Fruit fly (Drosophila melanogaster) whole organism, prepupa: ENCODE measurements around the gene CG16820.
A peak's percentile ranks its signal among the peaks of the same experiment; 100 is the strongest.

Source experiments
- Blimp-1 ChIP-seq: fragments of 200-800 bp; sonication (Bioruptor generic); optimal IDR thresholded peaks from 3 replicates; lab custom pipeline; 2017; ENCODE audit warnings: missing biosample characterization, missing genetic modification characterization, mild to moderate bottlenecking, moderate library complexity, missing genetic modification reagents
- CG10631 ChIP-seq: fragments of 200-800 bp; sonication (Bioruptor generic); optimal IDR thresholded peaks from 2 replicates; lab custom pipeline; 2016; ENCODE audit warnings: missing biosample characterization, missing genetic modification characterization
- CG10669 ChIP-seq: fragments of 200-800 bp; sonication (Bioruptor generic); optimal IDR thresholded peaks from 3 replicates; lab custom pipeline; 2018; ENCODE audit warnings: missing biosample characterization, mild to moderate bottlenecking, missing genetic modification characterization, moderate library complexity
- CG11294 ChIP-seq: fragments of 200-800 bp; sonication (Bioruptor generic); IDR thresholded peaks from 2 replicates; pipeline ENCODE4 v1.3.6; 2022; ENCODE audit warnings: missing biosample characterization, missing genetic modification characterization
- CG11762 ChIP-seq: fragments of 200-800 bp; sonication (Bioruptor generic); optimal IDR thresholded peaks from 3 replicates; lab custom pipeline; 2016; ENCODE audit warnings: missing biosample characterization, missing genetic modification characterization; ENCODE audit not compliant: insufficient read depth
- CG15336 ChIP-seq: fragments of 200-800 bp; sonication (Bioruptor generic); IDR thresholded peaks from 2 replicates; pipeline ENCODE4 v1.3.6; 2022; ENCODE audit warnings: missing biosample characterization, missing genetic modification characterization
- CG1621 ChIP-seq: fragments of 200-800 bp; sonication (Bioruptor generic); optimal IDR thresholded peaks from 3 replicates; lab custom pipeline; 2018; ENCODE audit warnings: missing biosample characterization, mild to moderate bottlenecking, missing genetic modification characterization
- CG16779 ChIP-seq: fragments of 200-800 bp; sonication (Bioruptor generic); optimal IDR thresholded peaks from 3 replicates; lab custom pipeline; 2017; ENCODE audit warnings: missing biosample characterization, mild to moderate bottlenecking, missing genetic modification characterization
- CG3032 ChIP-seq: fragments of 200-800 bp; optimal IDR thresholded peaks from 2 replicates; lab custom pipeline; 2019; ENCODE audit warnings: missing biosample characterization, mild to moderate bottlenecking, missing genetic modification characterization, moderate library complexity
- CG31627 ChIP-seq: fragments of 200-800 bp; sonication (Bioruptor generic); optimal IDR thresholded peaks from 3 replicates; lab custom pipeline; 2016; ENCODE audit warnings: missing biosample characterization, missing genetic modification characterization
- CG32006 ChIP-seq: fragments of 200-800 bp; sonication (Bioruptor generic); optimal IDR thresholded peaks from 3 replicates; lab custom pipeline; 2017; ENCODE audit warnings: missing biosample characterization, mild to moderate bottlenecking, missing genetic modification characterization
- CG3919 ChIP-seq: fragments of 200-800 bp; sonication (Bioruptor generic); optimal IDR thresholded peaks from 3 replicates; lab custom pipeline; 2016; ENCODE audit warnings: missing biosample characterization, missing genetic modification characterization
- CG6163 ChIP-seq: fragments of 200-800 bp; sonication (Bioruptor generic); IDR thresholded peaks from 3 replicates; pipeline ENCODE4 v1.3.6; 2022; ENCODE audit warnings: missing biosample characterization, missing genetic modification characterization
- CG6792 ChIP-seq: fragments of 200-800 bp; sonication (Bioruptor generic); optimal IDR thresholded peaks from 3 replicates; lab custom pipeline; 2016; ENCODE audit warnings: missing biosample characterization, missing genetic modification characterization
- CG6808 ChIP-seq: fragments of 200-800 bp; sonication (Bioruptor generic); optimal IDR thresholded peaks from 3 replicates; lab custom pipeline; 2017; ENCODE audit warnings: missing biosample characterization, missing genetic modification characterization, mild to moderate bottlenecking, moderate library complexity, missing genetic modification reagents
- CG6854 ChIP-seq: fragments of 200-800 bp; sonication (Bioruptor generic); optimal IDR thresholded peaks from 2 replicates; lab custom pipeline; 2017; ENCODE audit warnings: missing biosample characterization, mild to moderate bottlenecking, missing genetic modification characterization
- CG7368 ChIP-seq: fragments of 200-800 bp; sonication (Bioruptor generic); optimal IDR thresholded peaks from 3 replicates; lab custom pipeline; 2016; ENCODE audit warnings: missing biosample characterization, missing genetic modification characterization
- CG8119 ChIP-seq: fragments of 200-800 bp; sonication (Bioruptor generic); IDR thresholded peaks from 3 replicates; pipeline ENCODE4 v1.3.6; 2022; ENCODE audit warnings: missing biosample characterization, missing genetic modification characterization
- CG8319 ChIP-seq: fragments of 200-800 bp; sonication (Bioruptor generic); optimal IDR thresholded peaks from 3 replicates; lab custom pipeline; 2016; ENCODE audit warnings: missing biosample characterization, missing genetic modification characterization
- CG9139 ChIP-seq: fragments of 200-800 bp; sonication (Bioruptor generic); optimal IDR thresholded peaks from 3 replicates; lab custom pipeline; 2017; ENCODE audit warnings: missing biosample characterization, mild to moderate bottlenecking, missing genetic modification characterization
- Eip78C ChIP-seq: fragments of 200-800 bp; sonication (Bioruptor generic); peaks from one replicate; lab custom pipeline; 2016; ENCODE audit warnings: missing biosample characterization, missing genetic modification characterization
- Eip93F ChIP-seq: fragments of 200-800 bp; sonication (Bioruptor generic); optimal IDR thresholded peaks from 2 replicates; lab custom pipeline; 2016; ENCODE audit warnings: missing biosample characterization, mild to moderate bottlenecking, missing genetic modification characterization
- Gug ChIP-seq: fragments of 200-800 bp; sonication (Bioruptor generic); IDR thresholded peaks from 2 replicates; pipeline ENCODE4 v1.3.6; 2022; ENCODE audit warnings: missing biosample characterization, missing genetic modification characterization
- Hr38 ChIP-seq: sonication (Bioruptor generic); optimal IDR thresholded peaks from 2 replicates; lab custom pipeline; 2016; ENCODE audit warnings: missing biosample characterization, missing genetic modification characterization
- Hr39 ChIP-seq: fragments of 200-800 bp; sonication (Bioruptor generic); optimal IDR thresholded peaks from 2 replicates; lab custom pipeline; 2016; ENCODE audit warnings: missing biosample characterization, missing genetic modification characterization
- Hr4 ChIP-seq: fragments of 200-800 bp; sonication (Bioruptor generic); optimal IDR thresholded peaks from 3 replicates; lab custom pipeline; 2016; ENCODE audit warnings: missing biosample characterization, missing genetic modification characterization
- OdsH ChIP-seq: fragments of 200-800 bp; sonication (Bioruptor generic); optimal IDR thresholded peaks from 3 replicates; lab custom pipeline; 2016; ENCODE audit warnings: missing biosample characterization, missing genetic modification characterization
- Smox ChIP-seq: fragments of 200-800 bp; sonication (Bioruptor generic); optimal IDR thresholded peaks from 3 replicates; lab custom pipeline; 2016; ENCODE audit warnings: missing biosample characterization, missing genetic modification characterization
- Sox102F ChIP-seq: fragments of 200-800 bp; sonication (Bioruptor generic); optimal IDR thresholded peaks from 2 replicates; lab custom pipeline; 2016; ENCODE audit warnings: missing biosample characterization, mild to moderate bottlenecking, missing genetic modification characterization
- Sox14 ChIP-seq: fragments of 200-800 bp; sonication (Bioruptor generic); optimal IDR thresholded peaks from 3 replicates; lab custom pipeline; 2016; ENCODE audit warnings: missing biosample characterization, missing genetic modification characterization
- Sox15 ChIP-seq: fragments of 200-800 bp; sonication (Bioruptor generic); optimal IDR thresholded peaks from 3 replicates; lab custom pipeline; 2016; ENCODE audit warnings: missing biosample characterization, missing genetic modification characterization
- acj6 ChIP-seq: fragments of 200-800 bp; sonication (Bioruptor generic); optimal IDR thresholded peaks from 3 replicates; lab custom pipeline; 2016; ENCODE audit warnings: missing biosample characterization, missing genetic modification characterization
- cyc ChIP-seq: fragments of 200-800 bp; sonication (Bioruptor generic); optimal IDR thresholded peaks from 3 replicates; lab custom pipeline; 2016; ENCODE audit warnings: missing biosample characterization, missing genetic modification characterization
- dac ChIP-seq: fragments of 200-800 bp; sonication (Bioruptor generic); optimal IDR thresholded peaks from 2 replicates; lab custom pipeline; 2017; ENCODE audit warnings: missing biosample characterization, mild to moderate bottlenecking, missing genetic modification characterization
- dsx ChIP-seq: fragments of 200-800 bp; optimal IDR thresholded peaks from 3 replicates; lab custom pipeline; 2019; ENCODE audit warnings: missing biosample characterization, mild to moderate bottlenecking, missing genetic modification characterization, moderate library complexity; ENCODE audit not compliant: poor library complexity, severe bottlenecking
- esn ChIP-seq: fragments of 200-800 bp; sonication (Bioruptor generic); optimal IDR thresholded peaks from 2 replicates; lab custom pipeline; 2016; ENCODE audit warnings: missing biosample characterization, mild to moderate bottlenecking, missing genetic modification characterization, moderate library complexity
- fd85E ChIP-seq: fragments of 200-800 bp; sonication (Bioruptor generic); optimal IDR thresholded peaks from 3 replicates; lab custom pipeline; 2016; ENCODE audit warnings: missing biosample characterization, missing genetic modification characterization
- lz ChIP-seq: fragments of 200-800 bp; sonication (Bioruptor generic); optimal IDR thresholded peaks from 3 replicates; lab custom pipeline; 2016; ENCODE audit warnings: missing biosample characterization, missing genetic modification characterization
- pdm3 ChIP-seq: fragments of 200-800 bp; sonication (Bioruptor generic); optimal IDR thresholded peaks from 3 replicates; lab custom pipeline; 2016; ENCODE audit warnings: missing biosample characterization, missing genetic modification characterization
- salr ChIP-seq, 2 experiments: fragments of 200-800 bp; sonication (Bioruptor generic); optimal IDR thresholded peaks; 3 replicates each; lab custom pipeline; 2016 to 2018; ENCODE audit warnings: missing biosample characterization in 2 of 2, missing genetic modification characterization in 2 of 2, mild to moderate bottlenecking in 1 of 2
- spab ChIP-seq: fragments of 200-800 bp; sonication (Bioruptor generic); optimal IDR thresholded peaks from 2 replicates; lab custom pipeline; 2017; ENCODE audit warnings: missing biosample characterization, mild to moderate bottlenecking, missing genetic modification characterization, missing genetic modification reagents
- ss ChIP-seq, 2 experiments: fragments of 200-800 bp; sonication (Bioruptor generic); optimal IDR thresholded peaks; 2 replicates in 1 of 2; 3 replicates in 1 of 2; lab custom pipeline; 2017 to 2018; ENCODE audit warnings: mild to moderate bottlenecking in 2 of 2, missing biosample characterization in 2 of 2, missing genetic modification characterization in 2 of 2, moderate library complexity in 1 of 2
- svp ChIP-seq: fragments of 200-800 bp; sonication (Bioruptor generic); peaks from one replicate; lab custom pipeline; 2016; ENCODE audit warnings: missing biosample characterization, missing genetic modification characterization
- topi ChIP-seq: fragments of 200-800 bp; sonication (Bioruptor generic); optimal IDR thresholded peaks from 3 replicates; lab custom pipeline; 2016; ENCODE audit warnings: missing biosample characterization, missing genetic modification characterization
- vri ChIP-seq: fragments of 200-800 bp; sonication (Bioruptor generic); optimal IDR thresholded peaks from 3 replicates; lab custom pipeline; 2016; ENCODE audit warnings: missing biosample characterization, mild to moderate bottlenecking, missing genetic modification characterization

The CG16820 gene

DNA sequence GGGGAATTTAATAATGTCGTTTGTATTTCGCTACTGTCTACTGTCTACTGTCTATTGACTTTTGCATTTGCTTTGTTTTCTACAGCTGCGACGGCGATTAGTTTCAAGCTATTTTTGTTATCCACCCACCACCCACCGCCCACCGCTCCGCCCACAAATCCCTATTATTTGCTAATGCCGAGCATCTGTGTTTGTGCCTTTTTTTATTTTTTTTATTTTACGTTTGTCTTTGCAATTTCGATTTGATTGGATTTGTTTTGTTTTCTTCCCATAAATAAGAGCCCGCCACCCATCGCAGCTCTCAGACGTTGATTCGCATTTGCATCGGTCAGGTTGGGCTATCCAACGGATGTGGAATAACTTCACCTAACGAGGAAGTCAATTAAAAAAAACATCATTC is 9.8 kb upstream of the CG16820 start, which contains the start of gene Jhbp14:
TSS of gene Jhbp14 (plus strand) at position 301 of the 400 bp plus-strand sequence.
- TF ChIP-seq CG1621 (no peak), CG11762 (GFP tag; lab: Kevin White, UChicago) (no peak), cyc (no peak), vri (GFP tag; lab: Kevin White, UChicago) (no peak), OdsH (no peak), Hr39 (GFP tag; lab: Kevin White, UChicago) (no peak), spab (GFP tag; lab: Kevin White, UChicago) (no peak), CG3032 (tag; lab: Kevin White, UChicago) (no peak), CG32006 (GFP tag; lab: Kevin White, UChicago) (no peak), fd85E (GFP tag; lab: Kevin White, UChicago) (no peak), CG3919 (no peak), CG6854 (GFP tag; lab: Kevin White, UChicago) (no peak), esn (no peak), CG8319 (no peak), CG6808 (GFP tag; lab: Kevin White, UChicago) (no peak), Sox14 (GFP tag; lab: Kevin White, UChicago) (no peak), CG8119 (GFP tag; lab: Robert Waterston, UW) (no peak), Hr38 (no peak), Smox (GFP tag; lab: Kevin White, UChicago) (no peak)

DNA sequence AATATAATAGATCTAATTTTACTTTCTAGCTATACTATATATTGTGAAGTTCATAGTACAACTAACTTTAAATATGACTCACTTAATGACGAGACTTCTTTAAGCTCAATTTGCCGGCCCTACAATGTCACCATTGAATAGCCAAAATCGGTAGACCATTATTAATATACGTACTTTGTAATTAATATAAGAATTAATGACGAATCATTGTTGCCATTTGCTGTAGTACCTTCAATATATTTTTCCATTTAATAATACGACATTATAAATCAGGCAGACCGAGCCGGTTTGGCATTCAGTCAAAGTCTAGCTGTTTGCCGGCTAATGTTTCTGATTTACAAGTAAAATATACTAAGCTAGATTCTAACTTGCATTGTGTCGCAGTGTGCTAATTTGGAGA is 6.3 kb upstream of the CG16820 start, which contains the start of gene Jhbp13:
TSS of gene Jhbp13 (plus strand) at position 301 of the 400 bp plus-strand sequence.
- TF ChIP-seq CG15336 (GFP tag; lab: Robert Waterston, UW) (no peak), CG3919 (no peak), CG6792 (GFP tag; lab: Kevin White, UChicago) (no peak), CG7368 (no peak), acj6 (GFP tag; lab: Kevin White, UChicago) (no peak), CG9139 (GFP tag; lab: Kevin White, UChicago) (no peak), CG11762 (GFP tag; lab: Kevin White, UChicago) (no peak), svp (no peak), Eip78C (no peak), CG16779 (tag; lab: Kevin White, UChicago) (no peak), CG10631 (GFP tag; lab: Kevin White, UChicago) (no peak), Hr4 (no peak), Sox14 (GFP tag; lab: Kevin White, UChicago) (no peak)

DNA sequence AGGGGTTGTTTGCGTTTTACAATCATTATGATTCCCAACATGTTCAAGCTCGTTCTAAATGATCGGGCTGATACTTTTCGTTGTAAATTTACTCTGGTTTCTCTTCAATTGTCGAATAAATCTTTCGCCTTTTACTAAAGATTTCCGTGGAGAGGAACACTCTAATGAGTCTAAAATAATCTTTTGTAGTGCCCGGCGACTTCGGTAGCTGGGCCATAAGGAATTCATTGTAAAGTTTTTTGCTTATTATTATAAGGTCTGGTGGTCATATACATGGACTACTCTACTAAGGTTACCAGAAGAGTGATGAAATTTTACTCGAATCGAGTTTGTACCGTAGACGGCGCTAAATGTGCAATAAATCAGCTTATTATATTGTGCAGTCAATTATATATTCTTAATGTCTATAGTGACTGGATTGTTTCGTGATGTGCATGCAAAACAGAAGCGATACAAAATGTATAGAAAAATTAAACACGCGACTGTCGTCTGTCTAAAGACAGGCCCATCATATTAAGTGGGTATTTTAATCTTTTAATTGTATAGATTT is 1.2 kb upstream of the CG16820 start:
- TF ChIP-seq CG7368 (no peak), Hr39 (GFP tag; lab: Kevin White, UChicago) (no peak), dac (GFP tag; lab: Kevin White, UChicago) (no peak), svp (peak; percentile 17)

DNA sequence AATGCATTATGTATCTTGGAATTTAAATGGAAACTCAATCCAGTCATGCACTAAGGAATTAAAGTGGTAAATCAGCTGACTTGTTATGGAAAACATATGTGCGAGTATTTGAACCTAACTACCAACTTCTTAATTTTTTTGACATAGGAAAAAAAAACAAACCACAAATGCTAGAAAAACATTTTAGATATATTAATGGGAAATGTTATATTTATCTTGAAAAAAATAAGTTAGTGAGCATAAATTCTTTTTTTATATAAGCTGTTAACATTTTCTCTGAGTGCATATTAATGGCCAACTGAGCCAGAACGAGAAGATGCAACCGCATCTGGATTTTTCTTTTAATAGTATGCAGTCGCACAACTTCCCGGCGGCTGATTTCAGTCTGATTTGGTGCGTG is 5.1 kb downstream of the CG16820 start:
- TF ChIP-seq Eip78C (peak; percentile 74), esn (no peak), Sox14 (GFP tag; lab: Kevin White, UChicago) (peak; percentile 1), CG11294 (GFP tag; lab: Robert Waterston, UW) (no peak), CG15336 (GFP tag; lab: Robert Waterston, UW) (0 out of 2 replicates have a peak, but pooled peaks have one; percentile 15), CG7368 (no peak), Blimp-1 (GFP tag; lab: Kevin White, UChicago) (no peak), CG11762 (GFP tag; lab: Kevin White, UChicago) (no peak), topi (GFP tag; lab: Kevin White, UChicago) (no peak), ss (GFP tag; optimal IDR thresholded peaks at IDR 0.05; lab: Kevin White, UChicago) (peak in 1 of 2 experiments; percentile 7), CG3919 (no peak), CG10669 (GFP tag; lab: Kevin White, UChicago) (no peak), Eip93F (GFP tag; lab: Kevin White, UChicago) (no peak), Gug (GFP tag; lab: Robert Waterston, UW) (no peak), CG6808 (GFP tag; lab: Kevin White, UChicago) (peak; percentile 31), lz (GFP tag; lab: Kevin White, UChicago) (no peak), CG6163 (GFP tag; lab: Robert Waterston, UW) (no peak), dsx (GFP tag; lab: Kevin White, UChicago) (no peak), pdm3 (GFP tag; lab: Kevin White, UChicago) (no peak), salr (GFP tag; optimal IDR thresholded peaks at IDR 0.05; lab: Kevin White, UChicago) (no peak), Sox102F (GFP tag; lab: Kevin White, UChicago) (no peak), CG32006 (GFP tag; lab: Kevin White, UChicago) (peak; percentile 46), Sox15 (GFP tag; lab: Kevin White, UChicago) (no peak), CG31627 (GFP tag; lab: Kevin White, UChicago) (no peak)
